In genomic region chr3L:6576709-6577108, dm6 we compare ENCODE assay signal across 4 fruit fly cellular contexts.
A peak's percentile ranks its signal among the peaks of the same experiment; 100 is the strongest.
TF ChIP-seq lines count a peak whose summit lies in the region.

No protein-coding gene starts in this region.

- no peak for TF ChIP-seq CTCF in whole organism, embryonic (GFP tag; optimal IDR thresholded peaks at IDR 0.05; lab: Kevin White, UChicago)

TF ChIP-seq in whole organism, embryonic, 481 proteins besides CTCF, POLR2A, EP300 and RAD21 (continues in another document):
- TF ChIP-seq CG10274 (GFP tag; optimal IDR thresholded peaks at IDR 0.05; lab: Kevin White, UChicago) (peak; percentile 23), CG30431 (GFP tag; optimal IDR thresholded peaks at IDR 0.05; lab: Kevin White, UChicago) (peak; percentile 10), trem (tag; optimal IDR thresholded peaks at IDR 0.05; lab: Kevin White, UChicago) (no peak), Sox100B (GFP tag; optimal IDR thresholded peaks at IDR 0.05; lab: Kevin White, UChicago) (peak; percentile 50), tap (tag; optimal IDR thresholded peaks at IDR 0.05; lab: Kevin White, UChicago) (peak; percentile 59), CG10431 (GFP tag; optimal IDR thresholded peaks at IDR 0.05; lab: Kevin White, UChicago) (no peak), pan (optimal IDR thresholded peaks at IDR 0.05; lab: Kevin White, UChicago) (no peak), pan (GFP tag; optimal IDR thresholded peaks at IDR 0.05 in 1 of 2, IDR thresholded peaks at IDR 0.05 in 1 of 2) (peak in 1 of 2 experiments; percentile 88), BtbVII (GFP tag; optimal IDR thresholded peaks at IDR 0.05; lab: Kevin White, UChicago) (peak; percentile 49), bab2 (GFP tag; optimal IDR thresholded peaks at IDR 0.05; lab: Kevin White, UChicago) (peak; percentile 54), peb (GFP tag; IDR thresholded peaks at IDR 0.05; lab: Robert Waterston, UW) (no peak), Hr78 (GFP tag; optimal IDR thresholded peaks at IDR 0.05; lab: Kevin White, UChicago) (peak in 1 of 2 experiments; percentile 84), CG4404 (GFP tag; IDR thresholded peaks at IDR 0.05; lab: Robert Waterston, UW) (no peak), NfI (GFP tag; optimal IDR thresholded peaks at IDR 0.05; lab: Kevin White, UChicago) (peak; percentile 53), CG6254 (GFP tag; optimal IDR thresholded peaks at IDR 0.05; lab: Kevin White, UChicago) (no peak), CG12744 (GFP tag; optimal IDR thresholded peaks at IDR 0.05; lab: Kevin White, UChicago) (peak; percentile 3), crc (GFP tag; optimal IDR thresholded peaks at IDR 0.05; lab: Kevin White, UChicago) (peak; percentile 36), dpn (GFP tag; optimal IDR thresholded peaks at IDR 0.05; lab: Kevin White, UChicago) (peak; percentile 59 to 61), usp (GFP tag; optimal IDR thresholded peaks at IDR 0.05; lab: Kevin White, UChicago) (no peak), CG18599 (GFP tag; optimal IDR thresholded peaks at IDR 0.05; lab: Kevin White, UChicago) (peak; percentile 80), CG1603 (tag; optimal IDR thresholded peaks at IDR 0.05; lab: Kevin White, UChicago) (no peak), Oaz (GFP tag; IDR thresholded peaks at IDR 0.05; lab: Robert Waterston, UW) (peak; percentile 44; the same call in 1 of the 2 replicates)

TF ChIP-seq in whole organism, prepupa, 60 proteins besides CTCF, POLR2A, EP300 and RAD21 (continues in another document):
- TF ChIP-seq Ets96B (tag; optimal IDR thresholded peaks at IDR 0.05; lab: Kevin White, UChicago) (peak; percentile 61), CG1621 (tag; optimal IDR thresholded peaks at IDR 0.05; lab: Kevin White, UChicago) (peak; percentile 43), CG16779 (tag; optimal IDR thresholded peaks at IDR 0.05; lab: Kevin White, UChicago) (no peak), fd85E (GFP tag; optimal IDR thresholded peaks at IDR 0.05; lab: Kevin White, UChicago) (no peak), Gug (GFP tag; IDR thresholded peaks at IDR 0.05; lab: Robert Waterston, UW) (peak; percentile 60), spab (GFP tag; optimal IDR thresholded peaks at IDR 0.05; lab: Kevin White, UChicago) (peak; percentile 67), CG11902 (GFP tag; optimal IDR thresholded peaks at IDR 0.05; lab: Kevin White, UChicago) (peak; percentile 61), svp (GFP tag; lab: Kevin White, UChicago) (peak; percentile 57), vri (GFP tag; optimal IDR thresholded peaks at IDR 0.05; lab: Kevin White, UChicago) (peak; percentile 23), CG15336 (GFP tag; IDR thresholded peaks at IDR 0.05; lab: Robert Waterston, UW) (peak; percentile 81), Sox102F (GFP tag; optimal IDR thresholded peaks at IDR 0.05; lab: Kevin White, UChicago) (peak; percentile 63), salr (GFP tag; optimal IDR thresholded peaks at IDR 0.05; lab: Kevin White, UChicago) (peak in 1 of 2 experiments; percentile 50), dsx (GFP tag; optimal IDR thresholded peaks at IDR 0.05; lab: Kevin White, UChicago; ENCODE audit: poor library complexity, severe bottlenecking) (peak; percentile 39), Hr38 (GFP tag; optimal IDR thresholded peaks at IDR 0.05; lab: Kevin White, UChicago) (no peak), CG10669 (GFP tag; optimal IDR thresholded peaks at IDR 0.05; lab: Kevin White, UChicago) (peak; percentile 66), topi (GFP tag; optimal IDR thresholded peaks at IDR 0.05; lab: Kevin White, UChicago) (peak; percentile 55), CG7368 (GFP tag; optimal IDR thresholded peaks at IDR 0.05; lab: Kevin White, UChicago) (peak; percentile 73), Eip75B (GFP tag; optimal IDR thresholded peaks at IDR 0.05; lab: Kevin White, UChicago) (peak; percentile 47), CG6854 (GFP tag; optimal IDR thresholded peaks at IDR 0.05; lab: Kevin White, UChicago) (no peak), CG8119 (GFP tag; IDR thresholded peaks at IDR 0.05; lab: Robert Waterston, UW) (peak; percentile 62), CG8319 (GFP tag; optimal IDR thresholded peaks at IDR 0.05; lab: Kevin White, UChicago) (peak; percentile 51), Smox (GFP tag; optimal IDR thresholded peaks at IDR 0.05; lab: Kevin White, UChicago) (peak; percentile 64), CG8632 (GFP tag; optimal IDR thresholded peaks at IDR 0.05; lab: Kevin White, UChicago) (peak; percentile 61), CG3919 (GFP tag; optimal IDR thresholded peaks at IDR 0.05; lab: Kevin White, UChicago) (peak; percentile 73)

TF ChIP-seq in whole organism, pupa, 21 proteins besides CTCF, POLR2A, EP300 and RAD21:
- peak; percentile 80; the same call in 2 of the 3 replicates for TF ChIP-seq CG4496 (GFP tag; IDR thresholded peaks at IDR 0.05; lab: Robert Waterston, UW)
- TF ChIP-seq CG32121 (GFP tag; IDR thresholded peaks at IDR 0.05; lab: Robert Waterston, UW): peak; percentile 72
- peak; percentile 84 for TF ChIP-seq fd96Ca (GFP tag; IDR thresholded peaks at IDR 0.05; lab: Robert Waterston, UW)
- TF ChIP-seq CG34367 (tag; optimal IDR thresholded peaks at IDR 0.05; lab: Kevin White, UChicago): peak; percentile 49
- no peak for TF ChIP-seq gl (tag; optimal IDR thresholded peaks at IDR 0.05; lab: Kevin White, UChicago)
- peak; percentile 73 for TF ChIP-seq Pif1A (GFP tag; optimal IDR thresholded peaks at IDR 0.05; lab: Kevin White, UChicago)
- TF ChIP-seq Pif1B (GFP tag; optimal IDR thresholded peaks at IDR 0.05; lab: Kevin White, UChicago): peak; percentile 52
- TF ChIP-seq EcR (GFP tag; optimal IDR thresholded peaks at IDR 0.05; lab: Kevin White, UChicago): no peak
- TF ChIP-seq CG12605 (GFP tag; IDR thresholded peaks at IDR 0.05; lab: Robert Waterston, UW): peak; percentile 67
- peak; percentile 76 for TF ChIP-seq CG8159 (tag; optimal IDR thresholded peaks at IDR 0.05; lab: Kevin White, UChicago)
- TF ChIP-seq CG8301 (tag; optimal IDR thresholded peaks at IDR 0.05; lab: Kevin White, UChicago): no peak
- TF ChIP-seq CG10348 (GFP tag; IDR thresholded peaks at IDR 0.05; lab: Robert Waterston, UW): 0 out of 2 replicates have a peak, but pooled peaks have one; percentile 11
- TF ChIP-seq Ets98B (GFP tag; IDR thresholded peaks at IDR 0.05; lab: Robert Waterston, UW): peak; percentile 72
- TF ChIP-seq CG14655 (GFP tag; optimal IDR thresholded peaks at IDR 0.05; lab: Kevin White, UChicago): peak; percentile 37
- TF ChIP-seq CG15710 (tag; optimal IDR thresholded peaks at IDR 0.05; lab: Kevin White, UChicago): no peak

TF ChIP-seq in whole organism, wandering third instar larva, 38 proteins besides CTCF, POLR2A, EP300 and RAD21:
- TF ChIP-seq dl (GFP tag; optimal IDR thresholded peaks at IDR 0.05; lab: Kevin White, UChicago; ENCODE audit: insufficient read depth in 1 of 2, partially characterized antibody in 2 of 2) (no peak), brk (GFP tag; optimal IDR thresholded peaks at IDR 0.05; lab: Kevin White, UChicago) (no peak), tai (GFP tag; optimal IDR thresholded peaks at IDR 0.05; lab: Kevin White, UChicago) (no peak), usp (GFP tag; optimal IDR thresholded peaks at IDR 0.05; lab: Kevin White, UChicago) (no peak), br (GFP tag; optimal IDR thresholded peaks at IDR 0.05; lab: Kevin White, UChicago) (peak; percentile 31), woc (GFP tag; optimal IDR thresholded peaks at IDR 0.05; lab: Kevin White, UChicago) (no peak), HLH106 (tag; optimal IDR thresholded peaks at IDR 0.05; lab: Kevin White, UChicago) (peak; percentile 44), h (GFP tag; optimal IDR thresholded peaks at IDR 0.05; lab: Kevin White, UChicago) (peak; percentile 38), dsf (GFP tag; optimal IDR thresholded peaks at IDR 0.05; lab: Kevin White, UChicago; ENCODE audit: borderline replicate concordance) (no peak), Hnf4 (GFP tag; optimal IDR thresholded peaks at IDR 0.05; lab: Kevin White, UChicago) (no peak), OdsH (GFP tag; optimal IDR thresholded peaks at IDR 0.05; lab: Kevin White, UChicago) (peak; percentile 30), foxo (GFP tag; optimal IDR thresholded peaks at IDR 0.05; lab: Kevin White, UChicago) (peak in 1 of 2 experiments; percentile 32), sv (GFP tag; optimal IDR thresholded peaks at IDR 0.05; lab: Kevin White, UChicago) (no peak), fru (GFP tag; optimal IDR thresholded peaks at IDR 0.05; lab: Kevin White, UChicago) (peak; percentile 48), CrebA (GFP tag; optimal IDR thresholded peaks at IDR 0.05; lab: Kevin White, UChicago; ENCODE audit: borderline replicate concordance) (no peak), psq (GFP tag; optimal IDR thresholded peaks at IDR 0.05; lab: Kevin White, UChicago) (no peak), dmrt93B (GFP tag; optimal IDR thresholded peaks at IDR 0.05; lab: Kevin White, UChicago) (peak; percentile 23), Hr78 (GFP tag; optimal IDR thresholded peaks at IDR 0.05; lab: Kevin White, UChicago) (no peak), ey (GFP tag; optimal IDR thresholded peaks at IDR 0.05; lab: Kevin White, UChicago) (peak; percentile 60), Dif (GFP tag; optimal IDR thresholded peaks at IDR 0.05; lab: Kevin White, UChicago; ENCODE audit: partially characterized antibody) (no peak), Dfd (GFP tag; optimal IDR thresholded peaks at IDR 0.05; lab: Kevin White, UChicago) (no peak), Hr83 (GFP tag; optimal IDR thresholded peaks at IDR 0.05; lab: Kevin White, UChicago; ENCODE audit: poor library complexity, severe bottlenecking) (no peak), Sp1 (GFP tag; optimal IDR thresholded peaks at IDR 0.05; lab: Kevin White, UChicago) (peak; percentile 24), lola (GFP tag; optimal IDR thresholded peaks at IDR 0.05; lab: Kevin White, UChicago) (no peak), CG32264 (GFP tag; optimal IDR thresholded peaks at IDR 0.05; lab: Kevin White, UChicago) (no peak), rgr (GFP tag; optimal IDR thresholded peaks at IDR 0.05; lab: Kevin White, UChicago) (peak; percentile 38), CG9705 (GFP tag; optimal IDR thresholded peaks at IDR 0.05; lab: Kevin White, UChicago) (no peak), N (GFP tag; optimal IDR thresholded peaks at IDR 0.05; lab: Kevin White, UChicago) (no peak), Vsx2 (GFP tag; optimal IDR thresholded peaks at IDR 0.05; lab: Kevin White, UChicago; ENCODE audit: partially characterized antibody) (no peak), GATAd (GFP tag; optimal IDR thresholded peaks at IDR 0.05; lab: Kevin White, UChicago) (no peak)

Comparison
In these comparisons a context has a peak if more than half of its experiments do, and no peak if none do; other contexts are left out.
1. Of the 7 proteins assayed by ChIP-seq in both whole organism, embryonic and whole organism, prepupa: peak only in whole organism, embryonic: CG16779 and CG6854; only in whole organism, prepupa: Hr39 and Lpt; in both: Gug and Sox102F; in neither: 1.